Worm (Caenorhabditis elegans) whole organism, young adult: ENCODE results near the gene klp-12.

ENCODE experiments used
- D2030.7 ChIP-seq: fragments of 200-800 bp; sonication (Bioruptor generic); IDR thresholded peaks from 2 replicates; pipeline ENCODE4 v1.3.6; 2022; ENCODE audit warnings: missing genetic modification reagents, missing genetic modification characterization, missing compliant biosample characterization
- F33H1.4 ChIP-seq: fragments of 200-800 bp; sonication (Bioruptor generic); IDR thresholded peaks from 2 replicates; pipeline ENCODE4 v1.3.6; 2022; ENCODE audit warnings: missing genetic modification reagents, missing genetic modification characterization, missing compliant biosample characterization
- F39B2.1 ChIP-seq: fragments of 200-800 bp; sonication (Bioruptor generic); IDR thresholded peaks from 2 replicates; pipeline ENCODE4 v1.3.6; 2022; ENCODE audit warnings: missing genetic modification reagents, missing genetic modification characterization, missing compliant biosample characterization
- F55B11.4 ChIP-seq: sonication (generic microtip); optimal IDR thresholded peaks from 2 replicates; lab custom pipeline; 2016; ENCODE audit warnings: missing compliant biosample characterization, missing genetic modification characterization, borderline replicate concordance; ENCODE audit not compliant: insufficient read depth
- F57C9.4 ChIP-seq: sonication (generic microtip); optimal IDR thresholded peaks from 2 replicates; lab custom pipeline; 2017; ENCODE audit warnings: mild to moderate bottlenecking, missing genetic modification characterization, missing compliant biosample characterization
- Y53G8AR.9 ChIP-seq: fragments of 200-800 bp; sonication (Bioruptor generic); conservative IDR thresholded peaks from 2 replicates; pipeline ENCODE4 v1.3.6; 2022; ENCODE audit warnings: missing genetic modification reagents, missing genetic modification characterization, missing compliant biosample characterization
- Y56A3A.18 ChIP-seq: fragments of 200-800 bp; sonication (Bioruptor generic); IDR thresholded peaks from 2 replicates; pipeline ENCODE4 v1.3.6; 2022; ENCODE audit warnings: missing genetic modification reagents, missing genetic modification characterization, missing compliant biosample characterization
- Y67H2A.10 ChIP-seq: fragments of 200-800 bp; sonication (Bioruptor generic); conservative IDR thresholded peaks from 2 replicates; pipeline ENCODE4 v1.3.6; 2022; ENCODE audit warnings: missing genetic modification reagents, missing genetic modification characterization, missing compliant biosample characterization
- Y95B8A.8 ChIP-seq: fragments of 200-800 bp; sonication (Bioruptor generic); IDR thresholded peaks from 2 replicates; pipeline ENCODE4 v1.3.6; 2022; ENCODE audit warnings: missing genetic modification reagents, missing genetic modification characterization, missing compliant biosample characterization
- ama-1 ChIP-seq, 3 experiments: fragments of 150-350 bp in 1 of 3; sonication (generic microtip) in 2 of 3; optimal IDR thresholded peaks; 2 replicates each; lab custom pipeline; 2014 to 2018; ENCODE audit warnings: missing biosample characterization in 2 of 3, missing genetic modification characterization in 2 of 3, missing genetic modification reagents in 2 of 3
- aptf-3 ChIP-seq: fragments of 200-800 bp; sonication (Bioruptor generic); IDR thresholded peaks from 2 replicates; pipeline ENCODE4 v1.3.6; 2022; ENCODE audit warnings: missing genetic modification characterization, missing compliant biosample characterization
- atf-7 ChIP-seq: sonication (generic microtip); optimal IDR thresholded peaks from 2 replicates; lab custom pipeline; 2017; ENCODE audit warnings: mild to moderate bottlenecking, missing genetic modification characterization, missing compliant biosample characterization
- attf-6 ChIP-seq: fragments of 200-800 bp; sonication (Bioruptor generic); IDR thresholded peaks from 2 replicates; pipeline ENCODE4 v1.3.6; 2022; ENCODE audit warnings: missing genetic modification reagents, missing genetic modification characterization, missing compliant biosample characterization
- cebp-1 ChIP-seq, 2 experiments: fragments of 200-800 bp in 1 of 2; sonication (Bioruptor generic) in 1 of 2; sonication (generic microtip) in 1 of 2; IDR thresholded peaks in 1 of 2; optimal IDR thresholded peaks in 1 of 2; 2 replicates each; pipeline versions ENCODE4 v1.3.6 to Lab custom; 2017 to 2022; ENCODE audit warnings: missing compliant biosample characterization in 2 of 2, missing genetic modification characterization in 2 of 2, mild to moderate bottlenecking in 1 of 2, missing genetic modification reagents in 1 of 2, moderate library complexity in 1 of 2
- ceh-100 ChIP-seq: fragments of 200-800 bp; sonication (Bioruptor generic); IDR thresholded peaks from 2 replicates; pipeline ENCODE4 v1.3.6; 2022; ENCODE audit warnings: missing genetic modification reagents, missing genetic modification characterization, missing compliant biosample characterization
- chd-7 ChIP-seq: sonication (generic microtip); optimal IDR thresholded peaks from 2 replicates; lab custom pipeline; 2016; ENCODE audit warnings: mild to moderate bottlenecking, missing genetic modification characterization, moderate library complexity, missing compliant biosample characterization
- dox-1 ChIP-seq: fragments of 200-800 bp; sonication (Bioruptor generic); IDR thresholded peaks from 2 replicates; pipeline ENCODE4 v1.3.6; 2022; ENCODE audit warnings: missing genetic modification reagents, missing genetic modification characterization, missing compliant biosample characterization
- egl-44 ChIP-seq: fragments of 200-800 bp; sonication (Bioruptor generic); IDR thresholded peaks from 2 replicates; pipeline ENCODE4 v1.3.6; 2022; ENCODE audit warnings: missing genetic modification reagents, missing genetic modification characterization, missing compliant biosample characterization
- ekl-4 ChIP-seq: fragments of 200-800 bp; sonication (Bioruptor generic); IDR thresholded peaks from 2 replicates; pipeline ENCODE4 v1.3.6; 2022; ENCODE audit warnings: missing genetic modification reagents, missing genetic modification characterization, missing compliant biosample characterization
- fkh-3 ChIP-seq: sonication (generic microtip); optimal IDR thresholded peaks from 2 replicates; lab custom pipeline; 2016; ENCODE audit warnings: mild to moderate bottlenecking, missing genetic modification characterization, missing compliant biosample characterization
- him-1 ChIP-seq: sonication (generic microtip); optimal IDR thresholded peaks from 2 replicates; lab custom pipeline; 2016; ENCODE audit warnings: missing genotype, missing genetic modification reagents, missing genetic modification characterization, missing compliant biosample characterization
- hlh-12 ChIP-seq: sonication (generic microtip); optimal IDR thresholded peaks from 2 replicates; lab custom pipeline; 2016; ENCODE audit warnings: missing genetic modification characterization, missing compliant biosample characterization
- hmg-1.2 ChIP-seq: fragments of 200-800 bp; sonication (Bioruptor generic); IDR thresholded peaks from 2 replicates; pipeline ENCODE4 v1.3.6; 2022; ENCODE audit warnings: missing genetic modification reagents, missing genetic modification characterization, missing compliant biosample characterization
- hsf-1 ChIP-seq: fragments of 200-800 bp; sonication (Bioruptor generic); IDR thresholded peaks from 2 replicates; pipeline ENCODE4 v1.3.6; 2022; ENCODE audit warnings: missing genetic modification reagents, missing genetic modification characterization, missing compliant biosample characterization
- lin-26 ChIP-seq: fragments of 200-800 bp; sonication (Bioruptor generic); IDR thresholded peaks from 2 replicates; pipeline ENCODE4 v1.3.6; 2022; ENCODE audit warnings: missing genetic modification reagents, missing genetic modification characterization, missing compliant biosample characterization
- lin-54 ChIP-seq: fragments of 200-800 bp; sonication (Bioruptor generic); optimal IDR thresholded peaks from 2 replicates; lab custom pipeline; 2018; ENCODE audit warnings: mild to moderate bottlenecking, missing genetic modification characterization, missing compliant biosample characterization
- madf-3 ChIP-seq: fragments of 200-800 bp; sonication (Bioruptor generic); IDR thresholded peaks from 2 replicates; pipeline ENCODE4 v1.3.6; 2022; ENCODE audit warnings: missing genetic modification reagents, missing genetic modification characterization, missing compliant biosample characterization
- madf-6 ChIP-seq: fragments of 200-800 bp; sonication (Bioruptor generic); IDR thresholded peaks from 2 replicates; pipeline ENCODE4 v1.3.6; 2022; ENCODE audit warnings: missing genetic modification reagents, missing genetic modification characterization, missing compliant biosample characterization
- mes-4 ChIP-seq: sonication (generic microtip); optimal IDR thresholded peaks from 2 replicates; lab custom pipeline; 2016; ENCODE audit warnings: missing genotype, missing genetic modification characterization, missing compliant biosample characterization
- nfya-2 ChIP-seq: fragments of 200-800 bp; sonication (Bioruptor generic); IDR thresholded peaks from 2 replicates; pipeline ENCODE4 v1.3.6; 2022; ENCODE audit warnings: missing genetic modification reagents, missing genetic modification characterization, missing compliant biosample characterization
- nhr-179 ChIP-seq: sonication (generic microtip); optimal IDR thresholded peaks from 2 replicates; lab custom pipeline; 2016; ENCODE audit warnings: mild to moderate bottlenecking, missing genetic modification characterization, missing compliant biosample characterization
- nhr-80 ChIP-seq: sonication (generic microtip); optimal IDR thresholded peaks from 2 replicates; lab custom pipeline; 2016; ENCODE audit warnings: missing genetic modification characterization, missing compliant biosample characterization
- nhr-90 ChIP-seq: sonication (generic microtip); optimal IDR thresholded peaks from 2 replicates; lab custom pipeline; 2016; ENCODE audit warnings: missing genotype, mild to moderate bottlenecking, missing genetic modification characterization, missing compliant biosample characterization
- pbrm-1 ChIP-seq: fragments of 200-800 bp; sonication (Bioruptor generic); IDR thresholded peaks from 2 replicates; pipeline ENCODE4 v1.3.6; 2022; ENCODE audit warnings: missing genetic modification reagents, missing genetic modification characterization, missing compliant biosample characterization
- pha-4 ChIP-seq: fragments of 150-350 bp; sonication (generic microtip); optimal IDR thresholded peaks from 2 replicates; lab custom pipeline; 2014; ENCODE audit warnings: missing biosample characterization, missing genetic modification reagents, missing genetic modification characterization
- rcor-1 ChIP-seq: fragments of 200-800 bp; sonication (Bioruptor generic); IDR thresholded peaks from 2 replicates; pipeline ENCODE4 v1.3.6; 2022; ENCODE audit warnings: missing genetic modification reagents, missing genetic modification characterization, missing compliant biosample characterization
- repo-1 ChIP-seq: sonication (generic microtip); optimal IDR thresholded peaks from 2 replicates; lab custom pipeline; 2017; ENCODE audit warnings: mild to moderate bottlenecking, missing genetic modification characterization, missing compliant biosample characterization
- rpc-1 ChIP-seq, 2 experiments: fragments of 150-350 bp in 1 of 2; sonication (generic microtip) in 1 of 2; optimal IDR thresholded peaks; 2 replicates each; lab custom pipeline; 2014 to 2018; ENCODE audit warnings: missing biosample characterization in 1 of 2, missing genetic modification characterization in 1 of 2, missing genetic modification reagents in 1 of 2, missing genotype in 1 of 2
- snpc-1.3 ChIP-seq: sonication (generic microtip); optimal IDR thresholded peaks from 2 replicates; lab custom pipeline; 2017; ENCODE audit warnings: missing genetic modification characterization, mild to moderate bottlenecking, missing compliant biosample characterization, antibody characterized with exemption, moderate library complexity, missing genotype, missing genetic modification reagents; ENCODE audit not compliant: insufficient read depth
- somi-1 ChIP-seq: fragments of 200-800 bp; sonication (Bioruptor generic); optimal IDR thresholded peaks from 2 replicates; lab custom pipeline; 2018; ENCODE audit warnings: mild to moderate bottlenecking, missing genetic modification characterization, missing compliant biosample characterization
- ztf-18 ChIP-seq: sonication (generic microtip); optimal IDR thresholded peaks from 2 replicates; lab custom pipeline; 2016; ENCODE audit warnings: missing genotype, mild to moderate bottlenecking, missing genetic modification characterization, missing compliant biosample characterization
- ztf-25 ChIP-seq: fragments of 200-800 bp; sonication (Bioruptor generic); IDR thresholded peaks from 2 replicates; pipeline ENCODE4 v1.3.6; 2022; ENCODE audit warnings: missing genetic modification reagents, missing genetic modification characterization, missing compliant biosample characterization
- ztf-6 ChIP-seq: fragments of 200-800 bp; sonication (Bioruptor generic); IDR thresholded peaks from 2 replicates; pipeline ENCODE4 v1.3.6; 2022; ENCODE audit warnings: missing genetic modification reagents, missing genetic modification characterization, missing compliant biosample characterization

Gene klp-12

DNA sequence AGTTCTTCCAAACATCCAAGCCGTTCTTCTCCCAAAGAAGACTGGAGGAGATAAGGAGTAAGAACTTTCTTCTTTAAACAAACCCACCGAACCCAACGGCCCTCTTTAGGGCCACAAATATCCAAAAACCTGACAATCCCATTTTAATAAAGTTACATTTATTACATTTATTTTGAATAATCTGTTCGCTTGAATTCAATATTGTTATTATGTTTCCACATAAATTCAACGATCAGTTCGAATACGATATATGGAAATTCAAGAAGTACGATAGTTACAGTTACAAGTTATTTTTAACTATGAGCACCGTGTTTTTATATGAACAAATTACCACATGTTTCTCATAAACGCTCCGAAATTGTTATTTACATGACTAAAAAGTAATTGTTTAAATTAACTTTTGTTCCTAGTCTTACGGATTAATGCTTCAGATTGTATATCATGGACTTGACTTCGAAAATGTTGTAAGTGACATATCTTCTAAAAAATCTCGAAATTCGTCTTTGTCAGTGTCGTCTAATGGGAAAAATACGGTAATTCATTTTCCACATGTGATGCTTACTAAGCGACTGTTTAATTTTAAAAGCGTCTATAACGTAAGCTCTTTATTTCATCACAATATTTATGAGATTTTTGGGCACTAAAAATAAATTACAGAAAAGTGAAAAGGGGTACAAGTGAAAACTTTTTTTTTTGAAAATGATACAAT lies 18.8 kb downstream of the klp-12 start (continued):
- peak; percentile 99 for TF ChIP-seq him-1 (tag; lab: Kevin White, UChicago)
- peak; percentile 45 for TF ChIP-seq lin-54 (GFP tag; lab: Kevin White, UChicago)

DNA sequence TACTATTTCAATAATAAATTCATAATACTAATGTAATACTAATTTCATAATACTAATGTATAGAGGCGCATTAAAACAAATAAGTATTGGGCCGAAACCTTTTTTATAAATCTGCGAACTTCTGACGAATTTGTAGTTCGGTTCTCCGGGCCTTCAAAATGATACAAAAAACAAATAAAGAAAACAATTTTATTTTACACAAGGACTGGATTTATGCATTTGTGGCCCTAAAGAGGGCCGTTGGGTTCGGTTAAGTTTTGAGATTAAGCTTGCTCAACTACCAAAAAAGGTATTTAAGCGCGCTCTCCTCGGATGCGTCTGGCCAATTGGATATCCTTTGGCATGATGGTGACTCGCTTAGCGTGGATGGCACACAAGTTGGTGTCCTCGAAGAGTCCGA lies 22.1 kb downstream of the klp-12 start:
- TF ChIP-seq attf-6 (GFP tag; lab: Robert Waterston, UW) (peak; percentile 83), lin-26 (GFP tag; lab: Robert Waterston, UW) (peak; percentile 85), rcor-1 (peak; percentile 55), madf-3 (GFP tag; lab: Robert Waterston, UW) (0 out of 2 replicates have a peak, but pooled peaks have one; percentile 16), F33H1.4 (GFP tag; lab: Robert Waterston, UW) (peak; percentile 32; the same call in 1 of the 2 replicates), Y95B8A.8 (GFP tag; lab: Robert Waterston, UW) (peak; percentile 74; the same call in 1 of the 2 replicates), F39B2.1 (GFP tag; lab: Robert Waterston, UW) (peak; percentile 90), egl-44 (peak; percentile 82), ztf-25 (GFP tag; lab: Robert Waterston, UW) (0 out of 2 replicates have a peak, but pooled peaks have one; percentile 23), dox-1 (GFP tag; lab: Robert Waterston, UW) (peak; percentile 63), Y53G8AR.9 (peak; percentile 66), ceh-100 (peak; percentile 22; the same call in 1 of the 2 replicates), hmg-1.2 (GFP tag; lab: Robert Waterston, UW) (peak; percentile 36; the same call in 1 of the 2 replicates), hsf-1 (peak; percentile 63), ekl-4 (GFP tag; lab: Robert Waterston, UW) (peak; percentile 82), madf-6 (GFP tag; lab: Robert Waterston, UW) (peak; percentile 70)

DNA sequence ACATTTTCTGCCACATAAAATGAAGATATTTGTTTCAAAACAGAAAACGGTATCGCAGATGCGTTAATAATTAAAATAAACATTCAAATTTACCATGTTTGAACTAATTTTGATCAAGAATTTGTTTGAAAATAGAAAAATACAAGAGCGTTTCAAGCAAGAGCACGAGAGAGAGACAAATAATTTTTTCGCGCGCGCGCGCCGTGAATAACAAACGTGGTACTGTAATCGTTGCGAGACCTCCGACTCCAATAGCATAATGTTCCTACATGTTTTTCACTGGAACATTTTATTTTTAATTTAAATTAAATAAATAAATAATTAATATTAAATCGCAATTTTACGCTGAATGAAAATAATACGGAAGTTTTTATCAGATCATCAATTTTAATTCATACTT lies 22.6 kb downstream of the klp-12 start, which contains the start of gene F54E12.2:
F54E12.2 (minus strand) TSS at position 164 of the 400 bp plus-strand sequence.
- TF ChIP-seq hsf-1, result peak; percentile 91
- TF ChIP-seq ztf-18, result no peak
- no peak for TF ChIP-seq nhr-80 (tag; lab: Kevin White, UChicago)
- no peak for TF ChIP-seq mes-4 (tag; lab: Kevin White, UChicago)
- peak; percentile 98 for TF ChIP-seq D2030.7
- TF ChIP-seq rpc-1 (optimal IDR thresholded peaks at IDR 0.05; lab: Kevin White, UChicago), result no peak
- no peak for TF ChIP-seq rpc-1 (tag; optimal IDR thresholded peaks at IDR 0.05; lab: Kevin White, UChicago)
- TF ChIP-seq F55B11.4 (tag; lab: Kevin White, UChicago), result no peak
- no peak for TF ChIP-seq nhr-90 (tag; lab: Kevin White, UChicago)
- no peak for TF ChIP-seq atf-7
- no peak for TF ChIP-seq pha-4 (tag; lab: Kevin White, UChicago)
- no peak for TF ChIP-seq ama-1 (optimal IDR thresholded peaks at IDR 0.05; lab: Kevin White, UChicago)
- TF ChIP-seq ama-1 (GFP tag; optimal IDR thresholded peaks at IDR 0.05; lab: Kevin White, UChicago), result no peak
- no peak for TF ChIP-seq nfya-2
- peak; percentile 78 for TF ChIP-seq pbrm-1 (GFP tag; lab: Robert Waterston, UW)
- TF ChIP-seq aptf-3 (GFP tag; lab: Robert Waterston, UW), result no peak
- no peak for TF ChIP-seq repo-1
- TF ChIP-seq somi-1 (GFP tag; lab: Kevin White, UChicago), result no peak
- peak; percentile 88 for TF ChIP-seq snpc-1.3 (tag; lab: Kevin White, UChicago)
- TF ChIP-seq lin-26 (GFP tag; lab: Robert Waterston, UW), result peak; percentile 67
- no peak for TF ChIP-seq fkh-3 (tag; lab: Kevin White, UChicago)
- no peak for TF ChIP-seq chd-7 (tag; lab: Kevin White, UChicago)
- TF ChIP-seq Y67H2A.10, result peak; percentile 35; the same call in 1 of the 2 replicates
- TF ChIP-seq cebp-1 (GFP tag; IDR thresholded peaks at IDR 0.05; lab: Robert Waterston, UW), result no peak
- TF ChIP-seq cebp-1 (tag; optimal IDR thresholded peaks at IDR 0.05; lab: Kevin White, UChicago), result no peak
- TF ChIP-seq F57C9.4 (tag; lab: Kevin White, UChicago), result no peak
- TF ChIP-seq hlh-12 (tag; lab: Kevin White, UChicago), result no peak
- TF ChIP-seq Y56A3A.18 (GFP tag; lab: Robert Waterston, UW), result no peak
- TF ChIP-seq nhr-179, result no peak
- TF ChIP-seq hmg-1.2 (GFP tag; lab: Robert Waterston, UW), result peak; percentile 66
- TF ChIP-seq ztf-6 (GFP tag; lab: Robert Waterston, UW), result no peak
